Fruit fly (Drosophila melanogaster) whole organism, embryonic: Measurements from ENCODE around the gene mRpL37.

Experiments
- CG31441 ChIP-seq: fragments of 200-800 bp; sonication (Bioruptor generic); IDR thresholded peaks from 2 replicates; pipeline ENCODE4 v1.3.6; 2022; ENCODE audit warnings: missing biosample characterization, missing genetic modification characterization
- CG4404 ChIP-seq: fragments of 200-800 bp; sonication (Bioruptor generic); IDR thresholded peaks from 2 replicates; pipeline ENCODE4 v1.3.6; 2022; ENCODE audit warnings: missing biosample characterization, missing genetic modification characterization
- ac ChIP-seq: fragments of 200-800 bp; sonication (Bioruptor generic); optimal IDR thresholded peaks from 3 replicates; lab custom pipeline; 2017; ENCODE audit warnings: missing biosample characterization, mild to moderate bottlenecking, missing genetic modification characterization
- al ChIP-seq: fragments of 200-800 bp; sonication (Bioruptor generic); IDR thresholded peaks from 2 replicates; pipeline ENCODE4 v1.3.6; 2022; ENCODE audit warnings: missing biosample characterization, missing genetic modification characterization
- klu ChIP-seq: fragments of 200-800 bp; sonication (Bioruptor generic); IDR thresholded peaks from 2 replicates; pipeline ENCODE4 v1.3.6; 2022; ENCODE audit warnings: missing biosample characterization, missing genetic modification characterization
- knrl ChIP-seq: fragments of 200-800 bp; sonication (Bioruptor generic); IDR thresholded peaks from 3 replicates; pipeline ENCODE4 v1.3.6; 2022; ENCODE audit warnings: missing biosample characterization, missing genetic modification characterization; ENCODE audit not compliant: partially characterized antibody
- seq ChIP-seq: fragments of 200-800 bp; sonication (Bioruptor generic); IDR thresholded peaks from 2 replicates; pipeline ENCODE4 v1.3.6; 2022; ENCODE audit warnings: missing biosample characterization, missing genetic modification characterization

dm6 chr3R:10776047-10776659, 7.7 kb downstream of the mRpL37 start:
- no peak for TF ChIP-seq klu (GFP tag; lab: Robert Waterston, UW)
- no peak for TF ChIP-seq CG4404 (GFP tag; lab: Robert Waterston, UW)
- TF ChIP-seq CG31441, result no peak
- TF ChIP-seq seq, result no peak
- 0 out of 2 replicates have a peak, but pooled peaks have one; percentile 16 for TF ChIP-seq al
- no peak for TF ChIP-seq ac (GFP tag; lab: Kevin White, UChicago)
- TF ChIP-seq knrl (GFP tag; lab: Robert Waterston, UW), result no peak
